Worm (Caenorhabditis elegans) whole organism, young adult: ENCODE measurements around the gene samt-1.
A peak's percentile ranks its signal among the peaks of the same experiment; 100 is the strongest.

Experiments used
- B0019.2 ChIP-seq: fragments of 200-800 bp; sonication (Bioruptor generic); conservative IDR thresholded peaks from 2 replicates; pipeline ENCODE4 v1.3.6; 2022; ENCODE audit warnings: missing genetic modification reagents, missing genetic modification characterization, missing compliant biosample characterization
- C06A6.2 ChIP-seq: fragments of 200-800 bp; sonication (Bioruptor generic); conservative IDR thresholded peaks from 2 replicates; pipeline ENCODE4 v1.3.6; 2022; ENCODE audit warnings: missing genetic modification characterization, missing compliant biosample characterization
- F33H1.4 ChIP-seq: fragments of 200-800 bp; sonication (Bioruptor generic); IDR thresholded peaks from 2 replicates; pipeline ENCODE4 v1.3.6; 2022; ENCODE audit warnings: missing genetic modification reagents, missing genetic modification characterization, missing compliant biosample characterization
- F37B4.10 ChIP-seq: fragments of 200-800 bp; sonication (Bioruptor generic); IDR thresholded peaks from 2 replicates; pipeline ENCODE4 v1.3.6; 2022; ENCODE audit warnings: missing genetic modification characterization, missing compliant biosample characterization
- F49E8.2 ChIP-seq: sonication (generic microtip); optimal IDR thresholded peaks from 3 replicates; lab custom pipeline; 2017; ENCODE audit warnings: missing genetic modification characterization, mild to moderate bottlenecking, missing compliant biosample characterization, antibody characterized with exemption, moderate library complexity; ENCODE audit not compliant: insufficient read depth
- F55B11.4 ChIP-seq: sonication (generic microtip); optimal IDR thresholded peaks from 2 replicates; lab custom pipeline; 2016; ENCODE audit warnings: missing compliant biosample characterization, missing genetic modification characterization, borderline replicate concordance; ENCODE audit not compliant: insufficient read depth
- K12H6.12 ChIP-seq: fragments of 200-800 bp; sonication (Bioruptor generic); optimal IDR thresholded peaks from 2 replicates; lab custom pipeline; 2018; ENCODE audit warnings: mild to moderate bottlenecking, missing genetic modification characterization, missing compliant biosample characterization
- Y56A3A.18 ChIP-seq: fragments of 200-800 bp; sonication (Bioruptor generic); IDR thresholded peaks from 2 replicates; pipeline ENCODE4 v1.3.6; 2022; ENCODE audit warnings: missing genetic modification reagents, missing genetic modification characterization, missing compliant biosample characterization
- Y79H2A.3 ChIP-seq: fragments of 200-800 bp; sonication (Bioruptor generic); conservative IDR thresholded peaks from 2 replicates; pipeline ENCODE4 v1.3.6; 2022; ENCODE audit warnings: missing genetic modification reagents, missing genetic modification characterization, missing compliant biosample characterization
- ZK185.1 ChIP-seq: sonication (generic microtip); optimal IDR thresholded peaks from 2 replicates; lab custom pipeline; 2016; ENCODE audit warnings: mild to moderate bottlenecking, missing genetic modification characterization, missing compliant biosample characterization; ENCODE audit not compliant: poor library complexity, severe bottlenecking
- akir-1 ChIP-seq: fragments of 200-800 bp; sonication (Bioruptor generic); optimal IDR thresholded peaks from 2 replicates; lab custom pipeline; 2018; ENCODE audit warnings: mild to moderate bottlenecking, missing genetic modification characterization, moderate library complexity, missing compliant biosample characterization
- aptf-3 ChIP-seq: fragments of 200-800 bp; sonication (Bioruptor generic); IDR thresholded peaks from 2 replicates; pipeline ENCODE4 v1.3.6; 2022; ENCODE audit warnings: missing genetic modification characterization, missing compliant biosample characterization
- atf-7 ChIP-seq: sonication (generic microtip); optimal IDR thresholded peaks from 2 replicates; lab custom pipeline; 2017; ENCODE audit warnings: mild to moderate bottlenecking, missing genetic modification characterization, missing compliant biosample characterization
- attf-6 ChIP-seq: fragments of 200-800 bp; sonication (Bioruptor generic); IDR thresholded peaks from 2 replicates; pipeline ENCODE4 v1.3.6; 2022; ENCODE audit warnings: missing genetic modification reagents, missing genetic modification characterization, missing compliant biosample characterization
- ceh-58 ChIP-seq: fragments of 200-800 bp; sonication (Bioruptor generic); IDR thresholded peaks from 2 replicates; pipeline ENCODE4 v1.3.6; 2022; ENCODE audit warnings: missing genetic modification characterization, missing compliant biosample characterization
- ceh-91 ChIP-seq: fragments of 200-800 bp; sonication (Bioruptor generic); IDR thresholded peaks from 2 replicates; pipeline ENCODE4 v1.3.6; 2022; ENCODE audit warnings: missing genetic modification reagents, missing genetic modification characterization, missing compliant biosample characterization
- die-1 ChIP-seq: sonication (generic microtip); optimal IDR thresholded peaks from 2 replicates; lab custom pipeline; 2016; ENCODE audit warnings: missing genotype, mild to moderate bottlenecking, missing genetic modification characterization, missing compliant biosample characterization
- dox-1 ChIP-seq: fragments of 200-800 bp; sonication (Bioruptor generic); IDR thresholded peaks from 2 replicates; pipeline ENCODE4 v1.3.6; 2022; ENCODE audit warnings: missing genetic modification reagents, missing genetic modification characterization, missing compliant biosample characterization
- dpl-1 ChIP-seq: fragments of 150-350 bp; optimal IDR thresholded peaks from 2 replicates; lab custom pipeline; 2014; ENCODE audit warnings: missing biosample characterization, missing genetic modification reagents, missing genetic modification characterization
- egl-18 ChIP-seq: fragments of 200-800 bp; sonication (Bioruptor generic); IDR thresholded peaks from 2 replicates; pipeline ENCODE4 v1.3.6; 2022; ENCODE audit warnings: missing genetic modification reagents, missing genetic modification characterization, missing compliant biosample characterization
- egrh-3 ChIP-seq: fragments of 200-800 bp; sonication (Bioruptor generic); IDR thresholded peaks from 2 replicates; pipeline ENCODE4 v1.3.6; 2022; ENCODE audit warnings: missing genetic modification reagents, missing genetic modification characterization, missing compliant biosample characterization
- ets-4 ChIP-seq: fragments of 200-800 bp; sonication (Bioruptor generic); optimal IDR thresholded peaks from 2 replicates; lab custom pipeline; 2018; ENCODE audit warnings: mild to moderate bottlenecking, missing genetic modification characterization, missing compliant biosample characterization
- hlh-12 ChIP-seq: sonication (generic microtip); optimal IDR thresholded peaks from 2 replicates; lab custom pipeline; 2016; ENCODE audit warnings: missing genetic modification characterization, missing compliant biosample characterization
- hlh-26 ChIP-seq: fragments of 200-800 bp; sonication (Bioruptor generic); conservative IDR thresholded peaks from 2 replicates; pipeline ENCODE4 v1.3.6; 2022; ENCODE audit warnings: missing genetic modification reagents, missing genetic modification characterization, missing compliant biosample characterization
- lag-1 ChIP-seq: fragments of 200-800 bp; sonication (Bioruptor generic); IDR thresholded peaks from 2 replicates; pipeline ENCODE4 v1.3.6; 2022; ENCODE audit warnings: missing genetic modification reagents, missing genetic modification characterization, missing compliant biosample characterization
- let-607 ChIP-seq, 2 experiments: fragments of 200-800 bp in 1 of 2; sonication (Bioruptor generic) in 1 of 2; sonication (generic microtip) in 1 of 2; optimal IDR thresholded peaks; 2 replicates each; lab custom pipeline; 2016 to 2018; ENCODE audit warnings: mild to moderate bottlenecking in 2 of 2, missing compliant biosample characterization in 2 of 2, missing genetic modification characterization in 2 of 2, moderate library complexity in 2 of 2, missing genotype in 1 of 2
- lin-26 ChIP-seq: fragments of 200-800 bp; sonication (Bioruptor generic); IDR thresholded peaks from 2 replicates; pipeline ENCODE4 v1.3.6; 2022; ENCODE audit warnings: missing genetic modification reagents, missing genetic modification characterization, missing compliant biosample characterization
- lin-40 ChIP-seq: sonication (generic microtip); optimal IDR thresholded peaks from 2 replicates; lab custom pipeline; 2016; ENCODE audit warnings: missing genetic modification characterization, mild to moderate bottlenecking, missing compliant biosample characterization, missing genotype, missing genetic modification reagents
- lsl-1 ChIP-seq: fragments of 200-800 bp; sonication (Bioruptor generic); optimal IDR thresholded peaks from 2 replicates; lab custom pipeline; 2018; ENCODE audit warnings: mild to moderate bottlenecking, missing genetic modification characterization, moderate library complexity, missing compliant biosample characterization
- lsy-27 ChIP-seq: sonication (generic microtip); optimal IDR thresholded peaks from 2 replicates; lab custom pipeline; 2017; ENCODE audit warnings: missing genetic modification characterization, mild to moderate bottlenecking, missing compliant biosample characterization, antibody characterized with exemption, missing genotype, borderline replicate concordance; ENCODE audit not compliant: insufficient read depth
- madf-10 ChIP-seq: sonication (generic microtip); optimal IDR thresholded peaks from 2 replicates; lab custom pipeline; 2016; ENCODE audit warnings: mild to moderate bottlenecking, missing genetic modification characterization, missing compliant biosample characterization
- mes-4 ChIP-seq: sonication (generic microtip); optimal IDR thresholded peaks from 2 replicates; lab custom pipeline; 2016; ENCODE audit warnings: missing genotype, missing genetic modification characterization, missing compliant biosample characterization
- nhr-120 ChIP-seq: fragments of 200-800 bp; sonication (Bioruptor generic); IDR thresholded peaks from 2 replicates; pipeline ENCODE4 v1.3.6; 2022; ENCODE audit warnings: missing genetic modification characterization, missing compliant biosample characterization
- nhr-80 ChIP-seq: sonication (generic microtip); optimal IDR thresholded peaks from 2 replicates; lab custom pipeline; 2016; ENCODE audit warnings: missing genetic modification characterization, missing compliant biosample characterization
- pbrm-1 ChIP-seq: fragments of 200-800 bp; sonication (Bioruptor generic); IDR thresholded peaks from 2 replicates; pipeline ENCODE4 v1.3.6; 2022; ENCODE audit warnings: missing genetic modification reagents, missing genetic modification characterization, missing compliant biosample characterization
- rpc-1 ChIP-seq, 2 experiments: fragments of 150-350 bp in 1 of 2; sonication (generic microtip) in 1 of 2; optimal IDR thresholded peaks; 2 replicates each; lab custom pipeline; 2014 to 2018; ENCODE audit warnings: missing biosample characterization in 1 of 2, missing genetic modification characterization in 1 of 2, missing genetic modification reagents in 1 of 2, missing genotype in 1 of 2
- sdz-38 ChIP-seq: sonication (generic microtip); optimal IDR thresholded peaks from 2 replicates; lab custom pipeline; 2016; ENCODE audit warnings: missing genotype, missing genetic modification characterization, missing compliant biosample characterization
- sea-2 ChIP-seq: fragments of 200-800 bp; sonication (Bioruptor generic); IDR thresholded peaks from 2 replicates; pipeline ENCODE4 v1.3.6; 2022; ENCODE audit warnings: missing genetic modification characterization, missing compliant biosample characterization
- snpc-1.1 ChIP-seq: sonication (generic microtip); optimal IDR thresholded peaks from 2 replicates; lab custom pipeline; 2017; ENCODE audit warnings: missing genetic modification characterization, mild to moderate bottlenecking, missing compliant biosample characterization, antibody characterized with exemption, moderate library complexity, missing genotype, missing genetic modification reagents; ENCODE audit not compliant: insufficient read depth
- snpc-3.4 ChIP-seq: sonication (generic microtip); optimal IDR thresholded peaks from 2 replicates; lab custom pipeline; 2017; ENCODE audit warnings: missing genetic modification characterization, mild to moderate bottlenecking, missing compliant biosample characterization, antibody characterized with exemption, moderate library complexity, missing genotype, missing genetic modification reagents
- unc-62 ChIP-seq: fragments of 150-350 bp; optimal IDR thresholded peaks from 2 replicates; lab custom pipeline; 2014; ENCODE audit warnings: missing biosample characterization, missing genetic modification reagents, missing genetic modification characterization
- xnd-1 ChIP-seq: sonication (generic microtip); optimal IDR thresholded peaks from 2 replicates; lab custom pipeline; 2016; ENCODE audit warnings: missing genotype, missing genetic modification reagents, missing genetic modification characterization, missing compliant biosample characterization
- ztf-18 ChIP-seq: sonication (generic microtip); optimal IDR thresholded peaks from 2 replicates; lab custom pipeline; 2016; ENCODE audit warnings: missing genotype, mild to moderate bottlenecking, missing genetic modification characterization, missing compliant biosample characterization
- ztf-28 ChIP-seq: fragments of 200-800 bp; sonication (Bioruptor generic); IDR thresholded peaks from 2 replicates; pipeline ENCODE4 v1.3.6; 2022; ENCODE audit warnings: missing genetic modification reagents, missing genetic modification characterization, missing compliant biosample characterization

Gene samt-1

DNA sequence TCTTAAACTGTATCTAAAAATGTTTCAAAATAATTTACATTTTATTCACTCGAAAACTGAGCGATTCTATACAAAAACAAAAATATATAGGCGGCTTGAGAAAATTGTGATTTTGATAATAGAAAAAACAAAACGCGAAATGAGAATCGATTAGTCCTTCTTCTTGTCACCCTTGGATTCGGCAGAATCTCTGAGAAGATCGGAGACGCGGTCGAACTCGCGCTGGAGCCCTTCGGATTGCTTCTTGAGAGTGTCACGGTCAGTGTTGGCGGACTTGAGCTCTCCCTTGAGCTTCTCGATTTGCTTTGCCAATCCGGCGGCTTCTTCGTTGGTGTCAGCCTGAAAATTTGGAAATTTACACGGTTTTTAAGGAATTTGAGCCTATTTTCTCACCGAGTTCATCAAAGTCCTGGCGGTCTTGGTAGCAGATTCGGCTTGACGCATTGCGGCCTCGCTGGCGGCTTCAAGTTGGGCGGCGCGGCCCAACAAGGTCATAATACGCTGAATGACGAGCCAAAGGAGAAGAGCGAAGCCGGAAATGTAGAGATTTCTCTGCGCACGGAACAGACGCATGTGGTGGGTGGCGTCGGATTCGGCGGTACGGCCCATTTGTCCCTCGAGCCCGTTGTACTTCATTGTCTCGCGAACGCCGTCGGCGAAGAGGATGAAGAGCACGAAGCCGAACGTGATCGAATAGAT lies 39.5 kb upstream of the samt-1 start (continued):
- no peak for TF ChIP-seq ceh-91 (GFP tag; lab: Robert Waterston, UW)
- TF ChIP-seq B0019.2 (GFP tag; lab: Robert Waterston, UW): no peak
- no peak for TF ChIP-seq aptf-3 (GFP tag; lab: Robert Waterston, UW)
- no peak for TF ChIP-seq egl-18 (GFP tag; lab: Robert Waterston, UW)
- TF ChIP-seq dpl-1 (GFP tag; lab: Kevin White, UChicago): no peak
- no peak for TF ChIP-seq unc-62 (GFP tag; lab: Kevin White, UChicago)
- no peak for TF ChIP-seq dox-1 (GFP tag; lab: Robert Waterston, UW)
- no peak for TF ChIP-seq K12H6.12 (tag; lab: Kevin White, UChicago)
- no peak for TF ChIP-seq hlh-12 (tag; lab: Kevin White, UChicago)
- no peak for TF ChIP-seq Y79H2A.3 (GFP tag; lab: Robert Waterston, UW)
- no peak for TF ChIP-seq hlh-26
- no peak for TF ChIP-seq lin-26 (GFP tag; lab: Robert Waterston, UW)
- TF ChIP-seq snpc-1.1 (tag; lab: Kevin White, UChicago): no peak
- no peak for TF ChIP-seq akir-1 (GFP tag; lab: Kevin White, UChicago)
- no peak for TF ChIP-seq madf-10
- TF ChIP-seq pbrm-1 (GFP tag; lab: Robert Waterston, UW): no peak
- no peak for TF ChIP-seq atf-7
- no peak for TF ChIP-seq lsl-1
- no peak for TF ChIP-seq F37B4.10 (GFP tag; lab: Robert Waterston, UW)
- TF ChIP-seq lin-40 (tag; lab: Kevin White, UChicago): no peak
- TF ChIP-seq C06A6.2: no peak
- no peak for TF ChIP-seq ceh-58 (GFP tag; lab: Robert Waterston, UW)
- peak; percentile 6; the same call in 1 of the 2 replicates for TF ChIP-seq egrh-3
- no peak for TF ChIP-seq ZK185.1 (tag; lab: Kevin White, UChicago)
- TF ChIP-seq F55B11.4 (tag; lab: Kevin White, UChicago): no peak
- no peak for TF ChIP-seq die-1 (tag; lab: Kevin White, UChicago)
- peak; percentile 29 for TF ChIP-seq ets-4 (GFP tag; lab: Kevin White, UChicago)
- peak; percentile 0 for TF ChIP-seq ztf-18 (tag; lab: Kevin White, UChicago)
- no peak for TF ChIP-seq sea-2 (GFP tag; lab: Robert Waterston, UW)
- no peak for TF ChIP-seq attf-6
- TF ChIP-seq sdz-38 (tag; lab: Kevin White, UChicago): no peak

ce11 chrIV:2892395-2892786 lies 38.8 kb upstream of the samt-1 start, which contains the start of gene Y54G2A.18:
Gene Y54G2A.18 (minus strand): TSS chrIV:2892495.
- peak; percentile 22 for TF ChIP-seq nhr-80 (tag; lab: Kevin White, UChicago)
- TF ChIP-seq nhr-120 (GFP tag; lab: Robert Waterston, UW): no peak

ce11 chrIV:2892787-2893485 lies 38.3 kb upstream of the samt-1 start:
- TF ChIP-seq rpc-1 (optimal IDR thresholded peaks at IDR 0.05; lab: Kevin White, UChicago) (no peak), rpc-1 (tag; optimal IDR thresholded peaks at IDR 0.05; lab: Kevin White, UChicago) (no peak), lsy-27 (tag; lab: Kevin White, UChicago) (no peak), lag-1 (no peak), F33H1.4 (peak; percentile 87), let-607 (tag; optimal IDR thresholded peaks at IDR 0.05; lab: Kevin White, UChicago) (peak; percentile 83 to 84), F49E8.2 (tag; lab: Kevin White, UChicago) (peak; percentile 28), mes-4 (tag; lab: Kevin White, UChicago) (no peak), Y56A3A.18 (GFP tag; lab: Robert Waterston, UW) (no peak), ZK185.1 (tag; lab: Kevin White, UChicago) (no peak), snpc-3.4 (tag; lab: Kevin White, UChicago) (no peak), xnd-1 (tag; lab: Kevin White, UChicago) (peak; percentile 40), ztf-28 (GFP tag; lab: Robert Waterston, UW) (0 out of 2 replicates have a peak, but pooled peaks have one; percentile 33)
